Fruit fly (Drosophila melanogaster) whole organism, embryonic: ENCODE measurements around the gene CG46463.

ENCODE experiments used
- ATbp ChIP-seq: fragments of 200-800 bp; sonication (Bioruptor generic); optimal IDR thresholded peaks from 2 replicates; lab custom pipeline; 2017; ENCODE audit warnings: missing biosample characterization, mild to moderate bottlenecking, missing genetic modification characterization, missing genetic modification reagents
- Aef1 ChIP-seq: fragments of 200-800 bp; sonication (Bioruptor generic); IDR thresholded peaks from 3 replicates; pipeline ENCODE4 v1.3.6; 2022; ENCODE audit warnings: missing biosample characterization, missing genetic modification characterization
- Atf6 ChIP-seq: fragments of 200-800 bp; sonication (Bioruptor generic); IDR thresholded peaks from 2 replicates; pipeline ENCODE4 v1.3.6; 2022; ENCODE audit warnings: missing biosample characterization, missing genetic modification characterization
- CG10209 ChIP-seq: fragments of 200-800 bp; sonication (Bioruptor generic); optimal IDR thresholded peaks from 3 replicates; lab custom pipeline; 2017; ENCODE audit warnings: missing biosample characterization, mild to moderate bottlenecking, missing genetic modification characterization, missing genetic modification reagents
- CG11093 ChIP-seq: fragments of 200-800 bp; sonication (Bioruptor generic); IDR thresholded peaks from 3 replicates; pipeline ENCODE4 v1.3.6; 2022; ENCODE audit warnings: missing biosample characterization, missing genetic modification characterization
- CG11696 ChIP-seq: fragments of 200-800 bp; sonication (Bioruptor generic); IDR thresholded peaks from 2 replicates; pipeline ENCODE4 v1.3.6; 2022; ENCODE audit warnings: missing biosample characterization, missing genetic modification characterization
- CG13775 ChIP-seq: fragments of 200-800 bp; sonication (Bioruptor generic); optimal IDR thresholded peaks from 3 replicates; lab custom pipeline; 2017; ENCODE audit warnings: missing biosample characterization, mild to moderate bottlenecking, missing genetic modification characterization
- CG13894 ChIP-seq: fragments of 200-800 bp; sonication (Bioruptor generic); optimal IDR thresholded peaks from 3 replicates; lab custom pipeline; 2018; ENCODE audit warnings: missing biosample characterization, mild to moderate bottlenecking, missing genetic modification characterization, moderate library complexity
- CG14710 ChIP-seq: fragments of 200-800 bp; sonication (Bioruptor generic); optimal IDR thresholded peaks from 3 replicates; lab custom pipeline; 2019; ENCODE audit warnings: missing biosample characterization, mild to moderate bottlenecking, missing genetic modification characterization, moderate library complexity
- CG17385 ChIP-seq: fragments of 200-800 bp; sonication (Bioruptor generic); optimal IDR thresholded peaks from 3 replicates; lab custom pipeline; 2018; ENCODE audit warnings: missing biosample characterization, mild to moderate bottlenecking, missing genetic modification characterization
- CG18262 ChIP-seq: fragments of 200-800 bp; optimal IDR thresholded peaks from 3 replicates; lab custom pipeline; 2019; ENCODE audit warnings: missing biosample characterization, mild to moderate bottlenecking, missing genetic modification characterization, moderate library complexity
- CG18619 ChIP-seq: fragments of 200-800 bp; sonication (Bioruptor generic); optimal IDR thresholded peaks from 3 replicates; lab custom pipeline; 2017; ENCODE audit warnings: missing biosample characterization, mild to moderate bottlenecking, missing genetic modification characterization
- CG2116 ChIP-seq: fragments of 200-800 bp; sonication (Bioruptor generic); optimal IDR thresholded peaks from 3 replicates; lab custom pipeline; 2018; ENCODE audit warnings: missing biosample characterization, mild to moderate bottlenecking, missing genetic modification characterization
- CG32767 ChIP-seq: fragments of 200-800 bp; sonication (Bioruptor generic); IDR thresholded peaks from 2 replicates; pipeline ENCODE4 v1.3.6; 2022; ENCODE audit warnings: missing biosample characterization, missing genetic modification characterization
- CG3281 ChIP-seq: fragments of 200-800 bp; sonication (Bioruptor generic); optimal IDR thresholded peaks from 3 replicates; lab custom pipeline; 2017; ENCODE audit warnings: missing biosample characterization, mild to moderate bottlenecking, missing genetic modification characterization
- CG3847 ChIP-seq: fragments of 200-800 bp; sonication (Bioruptor generic); IDR thresholded peaks from 2 replicates; pipeline ENCODE4 v1.3.6; 2022; ENCODE audit warnings: missing biosample characterization, missing genetic modification characterization
- CG4820 ChIP-seq: fragments of 200-800 bp; sonication (Bioruptor generic); optimal IDR thresholded peaks from 3 replicates; lab custom pipeline; 2016; ENCODE audit warnings: missing biosample characterization, missing genetic modification characterization
- CG5953 ChIP-seq: fragments of 200-800 bp; sonication (Bioruptor generic); IDR thresholded peaks from 2 replicates; pipeline ENCODE4 v1.3.6; 2022; ENCODE audit warnings: missing biosample characterization, missing genetic modification characterization
- CG7745 ChIP-seq: fragments of 200-800 bp; sonication (Bioruptor generic); optimal IDR thresholded peaks from 2 replicates; lab custom pipeline; 2018; ENCODE audit warnings: missing biosample characterization, mild to moderate bottlenecking, missing genetic modification characterization, moderate library complexity
- CG7839 ChIP-seq: fragments of 200-800 bp; sonication (Bioruptor generic); optimal IDR thresholded peaks from 3 replicates; lab custom pipeline; 2018; ENCODE audit warnings: missing biosample characterization, mild to moderate bottlenecking, missing genetic modification characterization, moderate library complexity
- Deaf1 ChIP-seq: fragments of 200-800 bp; optimal IDR thresholded peaks from 3 replicates; lab custom pipeline; 2019; ENCODE audit warnings: missing biosample characterization, mild to moderate bottlenecking, missing genetic modification characterization, moderate library complexity
- Drgx ChIP-seq: fragments of 200-800 bp; sonication (Bioruptor generic); IDR thresholded peaks from 2 replicates; pipeline ENCODE4 v1.3.6; 2022; ENCODE audit warnings: missing biosample characterization, missing genetic modification characterization
- E2f1 ChIP-seq: fragments of 200-800 bp; sonication (Bioruptor generic); IDR thresholded peaks from 2 replicates; pipeline ENCODE4 v1.3.6; 2022; ENCODE audit warnings: missing biosample characterization, missing genetic modification characterization
- E2f2 ChIP-seq: fragments of 200-800 bp; sonication (Bioruptor generic); IDR thresholded peaks from 2 replicates; pipeline ENCODE4 v1.3.6; 2022; ENCODE audit warnings: missing biosample characterization, missing genetic modification characterization
- Fer3 ChIP-seq: fragments of 200-800 bp; sonication (Bioruptor generic); optimal IDR thresholded peaks from 2 replicates; lab custom pipeline; 2018; ENCODE audit warnings: missing biosample characterization, mild to moderate bottlenecking, missing genetic modification characterization, moderate library complexity
- HHEX ChIP-seq: fragments of 200-800 bp; sonication (Bioruptor generic); optimal IDR thresholded peaks from 3 replicates; lab custom pipeline; 2017; ENCODE audit warnings: missing biosample characterization, mild to moderate bottlenecking, missing genetic modification characterization, missing genetic modification reagents
- HmgZ ChIP-seq: fragments of 200-800 bp; sonication (Bioruptor generic); optimal IDR thresholded peaks from 2 replicates; lab custom pipeline; 2018; ENCODE audit warnings: missing biosample characterization, mild to moderate bottlenecking, missing genetic modification characterization
- Jarid2 ChIP-seq: fragments of 200-800 bp; sonication (Bioruptor generic); optimal IDR thresholded peaks from 3 replicates; lab custom pipeline; 2017; ENCODE audit warnings: mild to moderate bottlenecking, missing biosample characterization, missing genetic modification reagents, missing genetic modification characterization
- Meics ChIP-seq: fragments of 200-800 bp; sonication (Bioruptor generic); optimal IDR thresholded peaks from 2 replicates; lab custom pipeline; 2017; ENCODE audit warnings: missing biosample characterization, mild to moderate bottlenecking, missing genetic modification characterization
- Nf-YB ChIP-seq: fragments of 200-800 bp; sonication (Bioruptor generic); optimal IDR thresholded peaks from 3 replicates; lab custom pipeline; 2019; ENCODE audit warnings: missing biosample characterization, mild to moderate bottlenecking, missing genetic modification characterization, moderate library complexity
- Nf-YC ChIP-seq: fragments of 200-800 bp; optimal IDR thresholded peaks from 3 replicates; lab custom pipeline; 2019; ENCODE audit warnings: missing biosample characterization, mild to moderate bottlenecking, missing genetic modification characterization, moderate library complexity
- Xrp1 ChIP-seq: fragments of 200-800 bp; sonication (Bioruptor generic); IDR thresholded peaks from 2 replicates; pipeline ENCODE4 v1.3.6; 2022; ENCODE audit warnings: missing biosample characterization, missing genetic modification characterization
- ac ChIP-seq: fragments of 200-800 bp; sonication (Bioruptor generic); optimal IDR thresholded peaks from 3 replicates; lab custom pipeline; 2017; ENCODE audit warnings: missing biosample characterization, mild to moderate bottlenecking, missing genetic modification characterization
- al ChIP-seq: fragments of 200-800 bp; sonication (Bioruptor generic); IDR thresholded peaks from 2 replicates; pipeline ENCODE4 v1.3.6; 2022; ENCODE audit warnings: missing biosample characterization, missing genetic modification characterization
- az2 ChIP-seq: fragments of 200-800 bp; sonication (Bioruptor generic); optimal IDR thresholded peaks from 3 replicates; lab custom pipeline; 2016; ENCODE audit warnings: missing biosample characterization, missing genetic modification characterization
- caup ChIP-seq: fragments of 200-800 bp; sonication (Bioruptor generic); optimal IDR thresholded peaks from 3 replicates; lab custom pipeline; 2017; ENCODE audit warnings: missing biosample characterization, mild to moderate bottlenecking, missing genetic modification characterization, moderate library complexity; ENCODE audit not compliant: severe bottlenecking
- crol ChIP-seq: fragments of 200-800 bp; sonication (Bioruptor generic); IDR thresholded peaks from 2 replicates; pipeline ENCODE4 v1.3.6; 2022; ENCODE audit warnings: missing biosample characterization, missing genetic modification characterization
- dmrt99B ChIP-seq: fragments of 200-800 bp; sonication (Bioruptor generic); optimal IDR thresholded peaks from 2 replicates; lab custom pipeline; 2018; ENCODE audit warnings: missing biosample characterization, mild to moderate bottlenecking, missing genetic modification characterization, moderate library complexity
- esg ChIP-seq: fragments of 200-800 bp; sonication (Bioruptor generic); conservative IDR thresholded peaks from 2 replicates; pipeline ENCODE4 v1.3.6; 2022; ENCODE audit warnings: missing biosample characterization, missing genetic modification characterization
- ftz-f1 ChIP-seq: fragments of 200-800 bp; sonication (Bioruptor generic); optimal IDR thresholded peaks from 2 replicates; lab custom pipeline; 2016; ENCODE audit warnings: missing biosample characterization, missing genetic modification characterization
- gcm ChIP-seq: fragments of 200-800 bp; sonication (Bioruptor generic); optimal IDR thresholded peaks from 2 replicates; lab custom pipeline; 2019; ENCODE audit warnings: missing biosample characterization, mild to moderate bottlenecking, missing genetic modification characterization, moderate library complexity
- lilli ChIP-seq: fragments of 200-800 bp; sonication (Bioruptor generic); optimal IDR thresholded peaks from 3 replicates; lab custom pipeline; 2016; ENCODE audit warnings: missing biosample characterization, missing genetic modification characterization
- lmd ChIP-seq: fragments of 200-800 bp; sonication (Bioruptor generic); IDR thresholded peaks from 2 replicates; pipeline ENCODE4 v1.3.6; 2022; ENCODE audit warnings: missing biosample characterization, missing genetic modification characterization
- nmo ChIP-seq: fragments of 200-800 bp; sonication (Bioruptor generic); optimal IDR thresholded peaks from 2 replicates; lab custom pipeline; 2018; ENCODE audit warnings: missing biosample characterization, mild to moderate bottlenecking, missing genetic modification characterization, moderate library complexity
- pan ChIP-seq, 4 experiments: fragments of >200 bp in 3 of 4; fragments of 200-800 bp in 1 of 4; sonication (Bioruptor generic) in 1 of 4; optimal IDR thresholded peaks in 3 of 4; IDR thresholded peaks in 1 of 4; 2 replicates each; pipeline versions ENCODE4 v1.3.6 to Lab custom; 2017 to 2022; ENCODE audit warnings: missing biosample characterization in 2 of 4, missing genetic modification characterization in 2 of 4, mixed read lengths in 1 of 4
- sqz ChIP-seq: fragments of 200-800 bp; sonication (Bioruptor generic); optimal IDR thresholded peaks from 3 replicates; lab custom pipeline; 2018; ENCODE audit warnings: missing biosample characterization, mild to moderate bottlenecking, missing genetic modification characterization
- sr ChIP-seq: fragments of 200-800 bp; sonication (Bioruptor generic); IDR thresholded peaks from 3 replicates; pipeline ENCODE4 v1.3.6; 2022; ENCODE audit warnings: missing biosample characterization, missing genetic modification characterization

CG46463 gene

dm6 chr3L:3436838-3437663 lies 24.1 kb upstream of the CG46463 start:
- TF ChIP-seq sr (GFP tag; lab: Robert Waterston, UW) (peak; percentile 86), CG3281 (GFP tag; lab: Kevin White, UChicago) (peak; percentile 40), CG18619 (GFP tag; lab: Kevin White, UChicago) (peak; percentile 51), CG2116 (GFP tag; lab: Kevin White, UChicago) (no peak), Aef1 (GFP tag; lab: Robert Waterston, UW) (0 out of 3 replicates have a peak, but pooled peaks have one; percentile 16), ATbp (GFP tag; lab: Kevin White, UChicago) (peak; percentile 40), sqz (GFP tag; lab: Kevin White, UChicago) (no peak), Nf-YB (GFP tag; lab: Kevin White, UChicago) (peak; percentile 10), nmo (GFP tag; lab: Kevin White, UChicago) (peak; percentile 58), esg (GFP tag; lab: Robert Waterston, UW) (peak; percentile 53; the same call in 1 of the 2 replicates), CG11093 (GFP tag; lab: Robert Waterston, UW) (no peak), CG17385 (GFP tag; lab: Kevin White, UChicago) (peak; percentile 57), lmd (GFP tag; lab: Robert Waterston, UW) (peak; percentile 69), CG32767 (GFP tag; lab: Robert Waterston, UW) (0 out of 2 replicates have a peak, but pooled peaks have one; percentile 20), Xrp1 (GFP tag; lab: Robert Waterston, UW) (peak; percentile 41; the same call in 1 of the 2 replicates), Atf6 (GFP tag; lab: Robert Waterston, UW) (peak; percentile 58; the same call in 1 of the 2 replicates), Jarid2 (GFP tag; lab: Kevin White, UChicago) (peak; percentile 5), gcm (peak; percentile 34), CG4820 (GFP tag; lab: Kevin White, UChicago) (peak; percentile 13), az2 (GFP tag; lab: Kevin White, UChicago) (peak; percentile 16), CG7839 (tag; lab: Kevin White, UChicago) (peak; percentile 74), E2f1 (GFP tag; lab: Robert Waterston, UW) (peak; percentile 29; the same call in 1 of the 2 replicates), CG13894 (peak; percentile 36), crol (GFP tag; lab: Robert Waterston, UW) (peak; percentile 85), Meics (GFP tag; lab: Kevin White, UChicago) (peak; percentile 74), Deaf1 (tag; lab: Kevin White, UChicago) (peak; percentile 46), CG11696 (GFP tag; lab: Robert Waterston, UW) (no peak), CG3847 (GFP tag; lab: Robert Waterston, UW) (0 out of 2 replicates have a peak, but pooled peaks have one; percentile 47), HHEX (GFP tag; lab: Kevin White, UChicago) (peak; percentile 19), HmgZ (tag; lab: Kevin White, UChicago) (peak; percentile 33), Fer3 (peak; percentile 52), CG18262 (tag; lab: Kevin White, UChicago) (peak; percentile 68), CG7745 (tag; lab: Kevin White, UChicago) (no peak), E2f2 (peak; percentile 36; the same call in 1 of the 2 replicates), CG5953 (GFP tag; lab: Robert Waterston, UW) (no peak), Nf-YC (peak; percentile 17), CG10209 (peak; percentile 51), al (GFP tag; lab: Robert Waterston, UW) (0 out of 2 replicates have a peak, but pooled peaks have one; percentile 16), ftz-f1 (GFP tag; lab: Kevin White, UChicago) (peak; percentile 64), CG13775 (peak; percentile 37), pan (optimal IDR thresholded peaks at IDR 0.05; lab: Kevin White, UChicago) (no peak), pan (GFP tag; optimal IDR thresholded peaks at IDR 0.05 in 1 of 2, IDR thresholded peaks at IDR 0.05 in 1 of 2) (peak in 1 of 2 experiments; percentile 74), ac (GFP tag; lab: Kevin White, UChicago) (no peak), caup (peak; percentile 41), CG14710 (peak; percentile 7), Drgx (no peak), lilli (GFP tag; lab: Kevin White, UChicago) (peak; percentile 25), dmrt99B (tag; lab: Kevin White, UChicago) (peak; percentile 76)
